Fruit fly (Drosophila melanogaster): ENCODE results near the gene CG32751.

DNA sequence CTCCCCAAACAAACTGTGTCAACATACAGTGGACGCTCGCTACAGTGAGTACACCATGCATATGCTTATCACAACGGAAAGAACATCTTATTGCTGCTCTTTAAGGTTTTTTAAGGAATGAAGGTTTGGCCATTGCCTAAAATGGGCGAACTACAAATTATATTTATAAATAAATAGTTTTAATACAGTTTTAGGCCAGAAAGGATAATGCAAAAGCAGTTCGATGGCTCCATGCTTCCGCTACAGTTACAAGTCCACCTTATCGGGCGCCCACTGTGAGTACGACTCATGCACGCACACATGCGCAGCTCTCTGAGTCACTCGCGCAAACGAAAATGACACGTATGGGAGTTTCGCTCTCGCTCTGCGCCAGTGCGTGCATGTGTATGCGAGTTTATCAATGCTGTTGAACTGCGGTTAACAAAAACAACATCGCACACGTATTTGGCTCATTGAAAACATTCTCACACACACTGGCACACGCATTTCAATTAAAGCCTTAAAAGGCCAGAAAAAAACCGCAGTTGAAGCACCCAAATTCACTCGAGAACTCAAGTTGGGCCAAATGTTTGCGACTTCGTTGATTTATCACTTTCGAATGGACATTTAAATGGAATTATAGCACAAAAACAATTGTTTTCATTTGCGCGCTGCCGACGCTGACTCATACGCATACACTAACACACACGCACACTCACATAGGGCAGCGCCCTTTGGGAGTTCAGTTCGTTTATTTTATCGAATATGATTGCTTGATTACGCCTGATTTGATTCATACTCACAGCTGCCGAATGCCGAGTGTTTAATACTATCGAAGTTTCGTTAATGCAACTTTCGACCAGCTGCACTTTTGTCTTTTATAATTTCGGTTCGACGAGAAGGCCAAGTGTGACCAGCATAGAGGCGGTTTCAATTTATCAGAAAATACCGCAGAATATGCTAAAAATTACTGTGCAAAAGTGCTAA is 26.1 kb upstream of the CG32751 start, which contains the start of gene sqh:
- TF ChIP-seq sage (GFP tag; optimal IDR thresholded peaks at IDR 0.05) (peak; percentile 83), brk (GFP tag; optimal IDR thresholded peaks at IDR 0.05) (peak; percentile 84), rgr (GFP tag; optimal IDR thresholded peaks at IDR 0.05) (peak; percentile 89), pan (optimal IDR thresholded peaks at IDR 0.05) (no peak), CG32264 (GFP tag; optimal IDR thresholded peaks at IDR 0.05) (peak; percentile 45), sv (GFP tag; optimal IDR thresholded peaks at IDR 0.05) (peak; percentile 81), N (GFP tag; optimal IDR thresholded peaks at IDR 0.05) (peak; percentile 26), lola (GFP tag; optimal IDR thresholded peaks at IDR 0.05) (no peak)

Data from whole organism, wandering third instar larva.